Worm (Caenorhabditis elegans) whole organism, late embryonic: ENCODE data around the gene wdr-62.
"Not testable (repeated sequence)": the region's sequence is repeated elsewhere in the genome, so short reads cannot be mapped to it uniquely, and the experiment has no call there.

ENCODE experiments used
- C08G9.2 ChIP-seq: sonication (generic microtip); optimal IDR thresholded peaks from 2 replicates; lab custom pipeline; 2016; ENCODE audit warnings: mild to moderate bottlenecking, missing genetic modification characterization, moderate library complexity, missing compliant biosample characterization
- F13H6.1 ChIP-seq: sonication (generic microtip); optimal IDR thresholded peaks from 2 replicates; lab custom pipeline; 2016; ENCODE audit warnings: missing genetic modification characterization, missing compliant biosample characterization
- K02D7.2 ChIP-seq: sonication (generic microtip); optimal IDR thresholded peaks from 2 replicates; lab custom pipeline; 2017; ENCODE audit warnings: mild to moderate bottlenecking, missing genetic modification characterization, missing compliant biosample characterization
- T23F11.4 ChIP-seq: fragments of 200-800 bp; sonication (Bioruptor generic); optimal IDR thresholded peaks from 2 replicates; lab custom pipeline; 2018; ENCODE audit warnings: mild to moderate bottlenecking, missing genetic modification characterization, missing compliant biosample characterization
- ahr-1 ChIP-seq: sonication (generic microtip); optimal IDR thresholded peaks from 2 replicates; lab custom pipeline; 2016; ENCODE audit warnings: missing genetic modification characterization, missing compliant biosample characterization
- ceh-14 ChIP-seq: sonication (generic microtip); optimal IDR thresholded peaks from 2 replicates; lab custom pipeline; 2016; ENCODE audit warnings: missing genotype, missing genetic modification characterization, missing compliant biosample characterization
- ceh-19 ChIP-seq: fragments of 200-800 bp; sonication (Bioruptor generic); optimal IDR thresholded peaks from 2 replicates; lab custom pipeline; 2018; ENCODE audit warnings: mild to moderate bottlenecking, missing genetic modification characterization, missing compliant biosample characterization
- ceh-2 ChIP-seq: sonication (generic microtip); optimal IDR thresholded peaks from 2 replicates; lab custom pipeline; 2016; ENCODE audit warnings: missing genotype, missing genetic modification characterization, missing compliant biosample characterization
- ceh-22 ChIP-seq: sonication (generic microtip); optimal IDR thresholded peaks from 2 replicates; lab custom pipeline; 2017; ENCODE audit warnings: missing biosample characterization, missing genetic modification characterization
- ceh-24 ChIP-seq: sonication (generic microtip); optimal IDR thresholded peaks from 2 replicates; lab custom pipeline; 2016; ENCODE audit warnings: mild to moderate bottlenecking, missing genetic modification characterization, missing compliant biosample characterization
- ceh-30 ChIP-seq: fragments of 150-350 bp; optimal IDR thresholded peaks from 2 replicates; lab custom pipeline; 2014; ENCODE audit warnings: missing biosample characterization, missing genetic modification characterization
- ceh-45 ChIP-seq: fragments of 200-800 bp; sonication (Bioruptor generic); IDR thresholded peaks from 2 replicates; pipeline ENCODE4 v1.3.6; 2022; ENCODE audit warnings: missing genetic modification reagents, missing genetic modification characterization, missing compliant biosample characterization
- ceh-6 ChIP-seq: fragments of 200-800 bp; sonication (Bioruptor generic); optimal IDR thresholded peaks from 2 replicates; lab custom pipeline; 2018; ENCODE audit warnings: mild to moderate bottlenecking, missing genetic modification characterization, missing compliant biosample characterization
- dmd-4 ChIP-seq: sonication (generic microtip); optimal IDR thresholded peaks from 2 replicates; lab custom pipeline; 2016; ENCODE audit warnings: borderline replicate concordance, missing genetic modification characterization, missing compliant biosample characterization
- elt-4 ChIP-seq: sonication (generic microtip); optimal IDR thresholded peaks from 2 replicates; lab custom pipeline; 2016; ENCODE audit warnings: missing genetic modification characterization, missing compliant biosample characterization
- eyg-1 ChIP-seq: sonication (generic microtip); optimal IDR thresholded peaks from 2 replicates; lab custom pipeline; 2016; ENCODE audit warnings: missing genotype, missing genetic modification characterization, missing compliant biosample characterization
- fkh-10 ChIP-seq: fragments of 150-350 bp; optimal IDR thresholded peaks from 2 replicates; lab custom pipeline; 2014; ENCODE audit warnings: missing biosample characterization, missing genetic modification reagents, missing genetic modification characterization
- hlh-30 ChIP-seq: sonication (generic microtip); optimal IDR thresholded peaks from 2 replicates; lab custom pipeline; 2017; ENCODE audit warnings: antibody characterized with exemption, missing genetic modification characterization, missing compliant biosample characterization; ENCODE audit not compliant: insufficient read depth
- hlh-6 ChIP-seq: sonication (generic microtip); optimal IDR thresholded peaks from 2 replicates; lab custom pipeline; 2016; ENCODE audit warnings: missing genotype, missing genetic modification characterization, missing compliant biosample characterization
- lim-6 ChIP-seq: sonication (generic microtip); optimal IDR thresholded peaks from 2 replicates; lab custom pipeline; 2016; ENCODE audit warnings: missing genetic modification characterization, missing compliant biosample characterization
- lin-11 ChIP-seq: fragments of 200-800 bp; sonication (Bioruptor generic); optimal IDR thresholded peaks from 2 replicates; lab custom pipeline; 2018; ENCODE audit warnings: mild to moderate bottlenecking, missing genetic modification characterization, missing compliant biosample characterization
- madf-2 ChIP-seq: sonication (generic microtip); optimal IDR thresholded peaks from 2 replicates; lab custom pipeline; 2017; ENCODE audit warnings: missing genetic modification characterization, missing compliant biosample characterization
- nfya-1 ChIP-seq: sonication (generic microtip); optimal IDR thresholded peaks from 2 replicates; lab custom pipeline; 2017; ENCODE audit warnings: missing genetic modification characterization, mild to moderate bottlenecking, missing compliant biosample characterization, antibody characterized with exemption, moderate library complexity
- nhr-232 ChIP-seq: sonication (generic microtip); optimal IDR thresholded peaks from 2 replicates; lab custom pipeline; 2016; ENCODE audit warnings: missing genetic modification characterization, missing compliant biosample characterization
- npax-4 ChIP-seq: sonication (generic microtip); optimal IDR thresholded peaks from 2 replicates; lab custom pipeline; 2016; ENCODE audit warnings: missing genetic modification characterization, missing compliant biosample characterization
- pag-3 ChIP-seq: sonication (generic microtip); optimal IDR thresholded peaks from 2 replicates; lab custom pipeline; 2016; ENCODE audit warnings: missing compliant biosample characterization, missing genetic modification characterization, borderline replicate concordance
- pha-2 ChIP-seq: sonication (generic microtip); optimal IDR thresholded peaks from 2 replicates; lab custom pipeline; 2017; ENCODE audit warnings: mild to moderate bottlenecking, missing genetic modification characterization, missing compliant biosample characterization
- pqm-1 ChIP-seq: sonication (generic microtip); optimal IDR thresholded peaks from 2 replicates; lab custom pipeline; 2016; ENCODE audit warnings: missing genetic modification characterization, missing compliant biosample characterization
- pros-1 ChIP-seq: fragments of 150-350 bp; optimal IDR thresholded peaks from 2 replicates; lab custom pipeline; 2014; ENCODE audit warnings: missing biosample characterization, missing genetic modification reagents, missing genetic modification characterization
- sdc-2 ChIP-seq: sonication (generic microtip); optimal IDR thresholded peaks from 2 replicates; lab custom pipeline; 2016; ENCODE audit warnings: missing genotype, missing genetic modification characterization, missing compliant biosample characterization
- sox-4 ChIP-seq: sonication (generic microtip); optimal IDR thresholded peaks from 2 replicates; lab custom pipeline; 2017; ENCODE audit warnings: mild to moderate bottlenecking, missing genetic modification characterization, inconsistent platforms, missing compliant biosample characterization
- ttx-3 ChIP-seq: sonication (generic microtip); optimal IDR thresholded peaks from 2 replicates; lab custom pipeline; 2016; ENCODE audit warnings: missing genetic modification reagents, missing genetic modification characterization, missing compliant biosample characterization
- unc-42 ChIP-seq: sonication (generic microtip); optimal IDR thresholded peaks from 2 replicates; lab custom pipeline; 2016; ENCODE audit warnings: missing genotype, missing genetic modification characterization, missing compliant biosample characterization
- unc-55 ChIP-seq: sonication (generic microtip); optimal IDR thresholded peaks from 2 replicates; lab custom pipeline; 2017; ENCODE audit warnings: missing biosample characterization, missing genetic modification reagents, missing genetic modification characterization
- unc-86 ChIP-seq: sonication (generic microtip); optimal IDR thresholded peaks from 2 replicates; lab custom pipeline; 2016; ENCODE audit warnings: missing genetic modification characterization, missing compliant biosample characterization
- zip-5 ChIP-seq: sonication (generic microtip); optimal IDR thresholded peaks from 2 replicates; lab custom pipeline; 2016; ENCODE audit warnings: missing genetic modification characterization, missing compliant biosample characterization
- ztf-16 ChIP-seq: sonication (generic microtip); optimal IDR thresholded peaks from 2 replicates; lab custom pipeline; 2017; ENCODE audit warnings: missing genetic modification characterization, missing compliant biosample characterization

Gene wdr-62

DNA sequence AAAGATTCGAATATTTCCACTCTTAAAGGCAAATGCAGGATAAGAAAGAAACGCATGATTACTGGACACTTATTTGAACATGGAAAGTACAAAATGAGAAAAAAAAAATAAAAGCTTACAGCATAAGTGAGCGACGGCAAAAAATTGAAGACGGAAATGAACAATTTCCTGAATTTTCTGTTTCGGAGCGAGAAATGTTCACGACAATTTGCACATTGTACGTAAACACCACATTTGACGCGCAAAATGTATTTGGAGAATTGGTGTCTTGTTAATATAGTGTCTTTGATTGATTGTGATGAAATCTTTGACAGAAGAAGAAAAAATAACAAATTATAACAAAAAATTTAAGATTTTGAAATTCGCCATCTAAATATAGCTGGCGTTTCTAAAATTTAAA lies 18.3 kb upstream of the wdr-62 start, which contains the start of gene F36D4.5:
Gene F36D4.5 (minus strand): TSS at position 225 of the 400 bp plus-strand sequence.
- TF ChIP-seq ceh-19 (GFP tag; lab: Kevin White, UChicago): no peak
- no peak for TF ChIP-seq unc-55 (GFP tag; lab: Kevin White, UChicago)
- TF ChIP-seq unc-42: peak; percentile 51
- no peak for TF ChIP-seq F13H6.1 (tag; lab: Kevin White, UChicago)

DNA sequence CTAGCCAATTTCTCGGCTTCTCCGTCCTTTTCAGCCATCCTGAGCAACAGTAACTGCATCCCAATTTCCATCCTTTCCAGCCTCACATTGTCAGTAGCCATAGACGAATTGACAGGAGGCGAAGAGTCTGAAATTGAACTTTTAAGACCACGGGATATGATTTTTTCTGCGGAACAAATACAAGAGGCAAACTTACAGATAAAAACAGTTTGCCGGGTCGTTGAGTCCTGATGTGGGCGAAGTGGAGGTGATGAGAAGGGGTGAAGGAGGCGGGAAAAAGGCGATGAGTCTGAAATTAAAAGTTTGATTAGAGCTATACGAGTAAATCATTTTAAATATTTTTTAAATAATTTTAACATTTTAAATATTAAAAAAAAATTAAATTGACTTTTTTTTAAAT lies 16.8 kb upstream of the wdr-62 start, which contains the start of gene F36D4.6:
Gene F36D4.6 (minus strand): TSS at position 101 of the 400 bp plus-strand sequence.
- TF ChIP-seq ttx-3 (tag; lab: Kevin White, UChicago): no peak
- no peak for TF ChIP-seq ceh-22
- TF ChIP-seq K02D7.2 (tag; lab: Kevin White, UChicago): no peak
- TF ChIP-seq C08G9.2 (tag; lab: Kevin White, UChicago): no peak
- no peak for TF ChIP-seq unc-55 (GFP tag; lab: Kevin White, UChicago)
- TF ChIP-seq pqm-1 (tag; lab: Kevin White, UChicago): no peak
- TF ChIP-seq pha-2 (tag; lab: Kevin White, UChicago): no peak
- TF ChIP-seq madf-2 (tag; lab: Kevin White, UChicago): no peak
- no peak for TF ChIP-seq sdc-2
- no peak for TF ChIP-seq fkh-10 (GFP tag; lab: Kevin White, UChicago)
- no peak for TF ChIP-seq ahr-1
- no peak for TF ChIP-seq lin-11
- TF ChIP-seq ceh-6 (GFP tag; lab: Kevin White, UChicago): no peak
- TF ChIP-seq ceh-2 (tag; lab: Kevin White, UChicago): no peak
- no peak for TF ChIP-seq unc-86 (tag; lab: Kevin White, UChicago)
- TF ChIP-seq elt-4: no peak
- TF ChIP-seq ztf-16: no peak
- TF ChIP-seq ceh-14 (tag; lab: Kevin White, UChicago): no peak

DNA sequence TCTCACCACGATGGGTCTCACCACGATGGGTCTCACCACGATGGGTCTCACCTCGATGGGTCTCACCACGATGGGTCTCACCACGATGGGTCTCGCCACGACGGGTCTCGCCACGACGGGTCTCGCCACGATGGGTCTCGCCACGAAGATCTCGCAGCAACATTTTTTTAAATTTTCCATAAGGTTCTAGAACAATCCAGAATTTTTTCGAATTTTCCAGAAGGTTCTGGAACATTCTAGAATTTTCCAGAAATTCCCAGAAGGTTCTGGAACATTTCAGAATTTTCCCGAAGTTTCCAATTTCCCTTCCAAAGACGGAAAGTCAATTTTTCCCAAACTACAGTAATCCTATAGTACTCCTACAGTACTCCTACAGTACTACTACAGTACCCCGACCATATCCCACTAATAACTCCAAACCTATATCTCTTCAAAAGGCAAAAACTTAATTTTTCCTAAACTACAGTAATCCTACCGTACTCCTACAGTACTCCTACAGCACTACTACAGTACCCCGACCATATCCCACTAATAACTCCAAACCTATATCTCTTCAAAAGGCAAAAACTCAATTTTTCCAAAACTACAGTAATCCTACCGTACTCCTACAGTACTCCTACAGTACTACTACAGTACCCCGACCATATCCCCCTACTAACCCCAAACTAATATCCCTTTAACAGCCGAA lies 4.4 kb upstream of the wdr-62 start, which contains the start of gene Y54B9A.1:
Gene Y54B9A.1 (minus strand): TSS at position 235 of the 688 bp plus-strand sequence.
- TF ChIP-seq sox-4 (tag; lab: Kevin White, UChicago); eyg-1; hlh-30 (tag; lab: Kevin White, UChicago): not testable (repeated sequence)

DNA sequence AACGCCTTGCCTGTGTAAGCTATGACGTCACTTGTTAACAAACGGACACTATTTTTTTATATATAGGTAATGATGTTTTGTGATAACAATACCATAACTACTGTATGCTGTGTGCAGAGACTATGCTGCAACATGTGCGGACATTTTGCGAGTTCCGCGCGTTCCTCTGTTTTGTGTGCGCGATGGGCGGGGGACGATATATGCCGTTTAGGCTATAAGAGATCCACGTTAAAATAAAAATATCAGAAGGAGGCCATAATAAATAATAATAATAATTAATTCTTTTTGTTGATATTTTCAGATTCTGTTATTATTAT lies 3.9 kb upstream of the wdr-62 start:
- TF ChIP-seq hlh-6 (tag; lab: Kevin White, UChicago) (no peak), ceh-24 (tag; lab: Kevin White, UChicago) (no peak), nfya-1 (tag; lab: Kevin White, UChicago) (no peak), fkh-10 (GFP tag; lab: Kevin White, UChicago) (no peak), hlh-30 (tag; lab: Kevin White, UChicago) (no peak), T23F11.4 (GFP tag; lab: Kevin White, UChicago) (no peak), unc-55 (GFP tag; lab: Kevin White, UChicago) (no peak), pag-3 (tag; lab: Kevin White, UChicago) (no peak), ceh-45 (GFP tag; lab: Robert Waterston, UW) (no peak), unc-86 (tag; lab: Kevin White, UChicago) (no peak), ahr-1 (no peak), zip-5 (tag; lab: Kevin White, UChicago) (no peak), pros-1 (tag; lab: Kevin White, UChicago) (no peak), lim-6 (tag; lab: Kevin White, UChicago) (no peak), ceh-30 (no peak), nhr-232 (tag; lab: Kevin White, UChicago) (no peak), npax-4 (no peak), ceh-22 (no peak), dmd-4 (no peak)
